Worm (Caenorhabditis elegans) whole organism, L3 larva: ENCODE measurements around the gene C14B1.12.

Experiments
- ZK546.5 ChIP-seq: sonication (generic microtip); optimal IDR thresholded peaks from 2 replicates; lab custom pipeline; 2017; ENCODE audit warnings: missing biosample characterization, missing genetic modification characterization
- ama-1 ChIP-seq: fragments of 150-350 bp; optimal IDR thresholded peaks from 2 replicates; lab custom pipeline; 2018
- ceh-16 ChIP-seq: sonication (generic microtip); optimal IDR thresholded peaks from 2 replicates; lab custom pipeline; 2017; ENCODE audit warnings: missing biosample characterization, missing genetic modification characterization
- fkh-10 ChIP-seq: sonication (generic microtip); optimal IDR thresholded peaks from 2 replicates; lab custom pipeline; 2017; ENCODE audit warnings: missing biosample characterization, missing genetic modification reagents, missing genetic modification characterization
- hmg-11 ChIP-seq: sonication (generic microtip); optimal IDR thresholded peaks from 2 replicates; lab custom pipeline; 2016; ENCODE audit warnings: missing genetic modification characterization, missing compliant biosample characterization
- lin-39 ChIP-seq: fragments of 150-350 bp; optimal IDR thresholded peaks from 2 replicates; lab custom pipeline; 2018; ENCODE audit warnings: missing biosample characterization, missing genetic modification reagents, missing genetic modification characterization
- nfya-1 ChIP-seq: sonication (generic microtip); optimal IDR thresholded peaks from 2 replicates; lab custom pipeline; 2017; ENCODE audit warnings: missing genetic modification characterization, mild to moderate bottlenecking, missing compliant biosample characterization, antibody characterized with exemption, moderate library complexity; ENCODE audit not compliant: insufficient read depth
- nhr-23 ChIP-seq: fragments of 150-350 bp; optimal IDR thresholded peaks from 2 replicates; lab custom pipeline; 2014; ENCODE audit warnings: missing biosample characterization, missing genetic modification reagents, missing genetic modification characterization
- nhr-237 ChIP-seq: fragments of 150-350 bp; optimal IDR thresholded peaks from 2 replicates; lab custom pipeline; 2014; ENCODE audit warnings: missing biosample characterization, missing genetic modification characterization
- nhr-77 ChIP-seq: fragments of 150-350 bp; optimal IDR thresholded peaks from 2 replicates; lab custom pipeline; 2014; ENCODE audit warnings: missing biosample characterization, missing genetic modification characterization
- pqm-1 ChIP-seq: fragments of 150-350 bp; optimal IDR thresholded peaks from 2 replicates; lab custom pipeline; 2017; ENCODE audit warnings: missing biosample characterization, missing genetic modification characterization, inconsistent platforms
- tbx-2 ChIP-seq: sonication (generic microtip); optimal IDR thresholded peaks from 2 replicates; lab custom pipeline; 2016; ENCODE audit warnings: mild to moderate bottlenecking, missing genetic modification characterization, missing compliant biosample characterization
- unc-39 ChIP-seq: sonication (generic microtip); optimal IDR thresholded peaks from 4 replicates; lab custom pipeline; 2017; ENCODE audit warnings: missing biosample characterization, missing genetic modification characterization

ce11 chrIII:3743367-3743766, 18.6 kb upstream of the C14B1.12 start:
- TF ChIP-seq nhr-77 (tag; lab: Kevin White, UChicago): no peak
- no peak for TF ChIP-seq pqm-1 (tag; lab: Kevin White, UChicago)
- TF ChIP-seq ZK546.5 (tag; lab: Kevin White, UChicago): no peak
- no peak for TF ChIP-seq fkh-10 (GFP tag; lab: Kevin White, UChicago)
- TF ChIP-seq lin-39 (tag; lab: Kevin White, UChicago): no peak
- TF ChIP-seq unc-39 (tag; lab: Kevin White, UChicago): no peak
- TF ChIP-seq nhr-23: no peak
- TF ChIP-seq nfya-1: no peak
- TF ChIP-seq nhr-237: no peak
- no peak for TF ChIP-seq ceh-16 (tag; lab: Kevin White, UChicago)
- TF ChIP-seq tbx-2 (tag; lab: Kevin White, UChicago): no peak
- no peak for TF ChIP-seq hmg-11 (tag; lab: Kevin White, UChicago)
- TF ChIP-seq ama-1 (lab: Kevin White, UChicago): no peak
